Fruit fly (Drosophila melanogaster): Measurements from ENCODE around the gene omd.

Gene omd

dm6 chr3R:13706457-13706856 lies 19.4 kb upstream of the omd start, which contains the start of gene Adgf-C:
Adgf-C (plus strand) TSS chr3R:13706757.
- TF ChIP-seq gt (GFP tag; IDR thresholded peaks at IDR 0.05): no peak
- TF ChIP-seq Hr51 (GFP tag; optimal IDR thresholded peaks at IDR 0.05): no peak
- TF ChIP-seq CG7839 (tag; optimal IDR thresholded peaks at IDR 0.05): no peak
- no peak for TF ChIP-seq lbe (GFP tag; optimal IDR thresholded peaks at IDR 0.05)
- no peak for TF ChIP-seq mld (GFP tag; IDR thresholded peaks at IDR 0.05; ENCODE audit: partially characterized antibody)
- no peak for TF ChIP-seq CG9727 (GFP tag; optimal IDR thresholded peaks at IDR 0.05)
- no peak for TF ChIP-seq bigmax (GFP tag; optimal IDR thresholded peaks at IDR 0.05)
- TF ChIP-seq CG6854 (GFP tag; optimal IDR thresholded peaks at IDR 0.05): no peak
- no peak for TF ChIP-seq CG34224 (GFP tag; IDR thresholded peaks at IDR 0.05; ENCODE audit: partially characterized antibody)
- TF ChIP-seq CG9215 (GFP tag; IDR thresholded peaks at IDR 0.05): no peak
- no peak for TF ChIP-seq TFAM (GFP tag; optimal IDR thresholded peaks at IDR 0.05)
- TF ChIP-seq mam (GFP tag; optimal IDR thresholded peaks at IDR 0.05): no peak
- TF ChIP-seq twi (tag; optimal IDR thresholded peaks at IDR 0.05): no peak
- no peak for TF ChIP-seq onecut (GFP tag; IDR thresholded peaks at IDR 0.05)
- TF ChIP-seq Pdp1 (GFP tag; optimal IDR thresholded peaks at IDR 0.05): no peak
- no peak for TF ChIP-seq trem (tag; optimal IDR thresholded peaks at IDR 0.05)
- TF ChIP-seq CG31441 (GFP tag; IDR thresholded peaks at IDR 0.05): no peak
- no peak for TF ChIP-seq CG9876 (GFP tag; optimal IDR thresholded peaks at IDR 0.05)
- TF ChIP-seq Ravus (GFP tag; IDR thresholded peaks at IDR 0.05): no peak

dm6 chr3R:13705292-13705885 lies 18.4 kb upstream of the omd start, which contains the start of gene Adgf-D:
Adgf-D (minus strand) TSS chr3R:13705402.
- TF ChIP-seq CG10979 (tag; optimal IDR thresholded peaks at IDR 0.05) (no peak), CG11456 (GFP tag; IDR thresholded peaks at IDR 0.05) (0 out of 3 replicates have a peak, but pooled peaks have one; percentile 34), Six4 (GFP tag; optimal IDR thresholded peaks at IDR 0.05) (no peak), CG34376 (GFP tag; optimal IDR thresholded peaks at IDR 0.05) (peak; percentile 65), Atf-2 (GFP tag; optimal IDR thresholded peaks at IDR 0.05) (no peak), sens (GFP tag) (peak; percentile 69), NFAT (GFP tag; IDR thresholded peaks at IDR 0.05) (0 out of 2 replicates have a peak, but pooled peaks have one; percentile 17), cato (GFP tag; optimal IDR thresholded peaks at IDR 0.05; ENCODE audit: borderline replicate concordance) (no peak), Ets65A (GFP tag) (peak; percentile 92), prd (optimal IDR thresholded peaks at IDR 0.05) (no peak), prd (GFP tag; IDR thresholded peaks at IDR 0.05) (peak; percentile 34; the same call in 1 of the 3 replicates), Gug (GFP tag; IDR thresholded peaks at IDR 0.05) (no peak), Hmx (GFP tag; optimal IDR thresholded peaks at IDR 0.05) (no peak), en (GFP tag; optimal IDR thresholded peaks at IDR 0.05) (no peak), Atf3 (GFP tag; optimal IDR thresholded peaks at IDR 0.05) (no peak), seq (GFP tag; IDR thresholded peaks at IDR 0.05) (no peak), odd (GFP tag; optimal IDR thresholded peaks at IDR 0.05) (no peak), Hmr (GFP tag; optimal IDR thresholded peaks at IDR 0.05) (no peak), CG6813 (GFP tag; optimal IDR thresholded peaks at IDR 0.05) (no peak), chinmo (GFP tag; IDR thresholded peaks at IDR 0.05; ENCODE audit: partially characterized antibody) (0 out of 4 replicates have a peak, but pooled peaks have one; percentile 48), Myb (GFP tag; optimal IDR thresholded peaks at IDR 0.05) (no peak), MESR4 (GFP tag; optimal IDR thresholded peaks at IDR 0.05) (no peak), insv (GFP tag; optimal IDR thresholded peaks at IDR 0.05) (no peak), CG7839 (tag; optimal IDR thresholded peaks at IDR 0.05) (no peak), ara (GFP tag; IDR thresholded peaks at IDR 0.05) (no peak), Ssrp (tag; optimal IDR thresholded peaks at IDR 0.05) (no peak), CG11695 (GFP tag; IDR thresholded peaks at IDR 0.05) (no peak), dysf (GFP tag; IDR thresholded peaks at IDR 0.05) (0 out of 3 replicates have a peak, but pooled peaks have one; percentile 21), CG30431 (GFP tag; optimal IDR thresholded peaks at IDR 0.05) (no peak), gsb (GFP tag; IDR thresholded peaks at IDR 0.05) (0 out of 2 replicates have a peak, but pooled peaks have one; percentile 16), CG10274 (GFP tag; optimal IDR thresholded peaks at IDR 0.05) (peak; percentile 90), ro (GFP tag; IDR thresholded peaks at IDR 0.05) (no peak), CG14050 (GFP tag; IDR thresholded peaks at IDR 0.05) (no peak)
